Worm (Caenorhabditis elegans) whole organism, L2 larva: ENCODE results near the gene rsp-2.

ENCODE experiments used
- C34F6.9 ChIP-seq: fragments of 150-350 bp; optimal IDR thresholded peaks from 2 replicates; lab custom pipeline; 2014; ENCODE audit warnings: missing biosample characterization, missing genetic modification characterization
- F13H6.1 ChIP-seq: sonication (generic microtip); optimal IDR thresholded peaks from 2 replicates; lab custom pipeline; 2016; ENCODE audit warnings: missing genetic modification characterization, missing compliant biosample characterization
- R02D3.7 ChIP-seq: fragments of 150-350 bp; optimal IDR thresholded peaks from 2 replicates; lab custom pipeline; 2014; ENCODE audit warnings: missing biosample characterization, missing genetic modification characterization
- Y55F3AM.14 ChIP-seq: fragments of 200-800 bp; sonication (Bioruptor generic); optimal IDR thresholded peaks from 2 replicates; lab custom pipeline; 2018; ENCODE audit warnings: mild to moderate bottlenecking, missing genetic modification characterization, missing compliant biosample characterization
- alr-1 ChIP-seq: fragments of 150-350 bp; optimal IDR thresholded peaks from 2 replicates; lab custom pipeline; 2014; ENCODE audit warnings: missing biosample characterization, missing genetic modification characterization
- aly-2 ChIP-seq: fragments of 150-350 bp; optimal IDR thresholded peaks from 2 replicates; lab custom pipeline; 2014; ENCODE audit warnings: missing biosample characterization, missing genetic modification characterization
- ama-1 ChIP-seq: fragments of 150-350 bp; optimal IDR thresholded peaks from 2 replicates; lab custom pipeline; 2018; ENCODE audit warnings: inconsistent platforms
- blmp-1 ChIP-seq: sonication (generic microtip); optimal IDR thresholded peaks from 2 replicates; lab custom pipeline; 2017; ENCODE audit warnings: missing genetic modification characterization, mild to moderate bottlenecking, missing compliant biosample characterization, antibody characterized with exemption, moderate library complexity; ENCODE audit not compliant: insufficient read depth
- ceh-16 ChIP-seq: fragments of 150-350 bp; optimal IDR thresholded peaks from 2 replicates; lab custom pipeline; 2014; ENCODE audit warnings: missing biosample characterization, missing genetic modification characterization
- ceh-82 ChIP-seq: fragments of 150-350 bp; optimal IDR thresholded peaks from 2 replicates; lab custom pipeline; 2014; ENCODE audit warnings: missing biosample characterization, missing genetic modification characterization
- crh-2 ChIP-seq: sonication (generic microtip); optimal IDR thresholded peaks from 2 replicates; lab custom pipeline; 2017; ENCODE audit warnings: missing biosample characterization, missing genetic modification characterization
- dmd-4 ChIP-seq: sonication (generic microtip); optimal IDR thresholded peaks from 2 replicates; lab custom pipeline; 2017; ENCODE audit warnings: missing biosample characterization, missing genetic modification characterization
- egl-27 ChIP-seq: sonication (generic microtip); optimal IDR thresholded peaks from 3 replicates; lab custom pipeline; 2017; ENCODE audit warnings: missing biosample characterization, missing genetic modification reagents, missing genetic modification characterization
- elt-1 ChIP-seq: fragments of 150-350 bp; optimal IDR thresholded peaks from 2 replicates; lab custom pipeline; 2014; ENCODE audit warnings: missing biosample characterization, missing genetic modification characterization
- elt-3 ChIP-seq: sonication (generic microtip); optimal IDR thresholded peaks from 2 replicates; lab custom pipeline; 2017; ENCODE audit warnings: missing biosample characterization, missing genetic modification characterization
- fos-1 ChIP-seq: fragments of 150-350 bp; optimal IDR thresholded peaks from 2 replicates; lab custom pipeline; 2014; ENCODE audit warnings: missing biosample characterization, missing genetic modification characterization
- gmeb-1 ChIP-seq: fragments of 150-350 bp; optimal IDR thresholded peaks from 2 replicates; lab custom pipeline; 2014; ENCODE audit warnings: missing biosample characterization, missing genetic modification characterization
- lin-13 ChIP-seq: fragments of 150-350 bp; optimal IDR thresholded peaks from 2 replicates; lab custom pipeline; 2014; ENCODE audit warnings: missing biosample characterization, missing genetic modification reagents, missing genetic modification characterization
- lin-39 ChIP-seq: fragments of 150-350 bp; optimal IDR thresholded peaks from 2 replicates; lab custom pipeline; 2014; ENCODE audit warnings: missing biosample characterization, missing genetic modification reagents, missing genetic modification characterization
- lsy-2 ChIP-seq, 2 experiments: fragments of 150-350 bp in 1 of 2; sonication (generic microtip) in 1 of 2; optimal IDR thresholded peaks; 2 replicates each; lab custom pipeline; 2014 to 2017; ENCODE audit warnings: missing biosample characterization in 2 of 2, missing genetic modification characterization in 2 of 2
- mab-5 ChIP-seq: fragments of 150-350 bp; optimal IDR thresholded peaks from 2 replicates; lab custom pipeline; 2014; ENCODE audit warnings: missing biosample characterization, missing genetic modification characterization
- mbf-1 ChIP-seq: sonication (generic microtip); optimal IDR thresholded peaks from 2 replicates; lab custom pipeline; 2017; ENCODE audit warnings: missing biosample characterization, missing genetic modification characterization
- mdl-1 ChIP-seq, 2 experiments: fragments of 150-350 bp in 1 of 2; sonication (generic microtip) in 1 of 2; optimal IDR thresholded peaks; 2 replicates each; lab custom pipeline; 2017; ENCODE audit warnings: missing biosample characterization in 2 of 2, missing genetic modification characterization in 2 of 2
- nhr-11 ChIP-seq: fragments of 150-350 bp; optimal IDR thresholded peaks from 2 replicates; lab custom pipeline; 2014; ENCODE audit warnings: missing biosample characterization, missing genetic modification characterization
- nhr-12 ChIP-seq: fragments of 150-350 bp; optimal IDR thresholded peaks from 2 replicates; lab custom pipeline; 2014; ENCODE audit warnings: missing biosample characterization, missing genetic modification characterization
- nhr-129 ChIP-seq: fragments of 150-350 bp; optimal IDR thresholded peaks from 2 replicates; lab custom pipeline; 2014; ENCODE audit warnings: missing biosample characterization, missing genetic modification characterization
- nhr-21 ChIP-seq: fragments of 150-350 bp; optimal IDR thresholded peaks from 2 replicates; lab custom pipeline; 2014; ENCODE audit warnings: missing biosample characterization, missing genetic modification characterization
- nhr-237 ChIP-seq: fragments of 150-350 bp; optimal IDR thresholded peaks from 2 replicates; lab custom pipeline; 2014; ENCODE audit warnings: missing biosample characterization, missing genetic modification characterization
- nhr-25 ChIP-seq: fragments of 150-350 bp; sonication (generic microtip); optimal IDR thresholded peaks from 3 replicates; lab custom pipeline; 2014; ENCODE audit warnings: missing biosample characterization, missing genetic modification characterization
- nhr-6 ChIP-seq: fragments of 150-350 bp; optimal IDR thresholded peaks from 2 replicates; lab custom pipeline; 2014; ENCODE audit warnings: missing biosample characterization, missing genetic modification characterization
- nhr-77 ChIP-seq: fragments of 150-350 bp; optimal IDR thresholded peaks from 2 replicates; lab custom pipeline; 2014; ENCODE audit warnings: missing biosample characterization, missing genetic modification characterization
- sem-4 ChIP-seq: fragments of 150-350 bp; optimal IDR thresholded peaks from 2 replicates; lab custom pipeline; 2014; ENCODE audit warnings: missing biosample characterization, missing genetic modification reagents, missing genetic modification characterization
- sma-3 ChIP-seq: sonication (generic microtip); optimal IDR thresholded peaks from 2 replicates; lab custom pipeline; 2016; ENCODE audit warnings: missing genetic modification reagents, missing genetic modification characterization, missing compliant biosample characterization
- sma-9 ChIP-seq, 2 experiments: fragments of 150-350 bp in 1 of 2; sonication (generic microtip) in 1 of 2; optimal IDR thresholded peaks; 2 replicates each; lab custom pipeline; 2014 to 2016; ENCODE audit warnings: missing genetic modification characterization in 2 of 2, mild to moderate bottlenecking in 1 of 2, missing biosample characterization in 1 of 2, missing compliant biosample characterization in 1 of 2, missing genetic modification reagents in 1 of 2, moderate library complexity in 1 of 2
- unc-39 ChIP-seq: fragments of 150-350 bp; optimal IDR thresholded peaks from 2 replicates; lab custom pipeline; 2014; ENCODE audit warnings: missing biosample characterization, missing genetic modification characterization
- unc-55 ChIP-seq: fragments of 150-350 bp; sonication (generic microtip); optimal IDR thresholded peaks from 3 replicates; lab custom pipeline; 2014; ENCODE audit warnings: missing biosample characterization, missing genetic modification reagents, missing genetic modification characterization
- unc-62 ChIP-seq: fragments of 150-350 bp; optimal IDR thresholded peaks from 2 replicates; lab custom pipeline; 2014; ENCODE audit warnings: missing biosample characterization, missing genetic modification reagents, missing genetic modification characterization
- zag-1 ChIP-seq: fragments of 150-350 bp; optimal IDR thresholded peaks from 2 replicates; lab custom pipeline; 2014; ENCODE audit warnings: missing biosample characterization, missing genetic modification characterization
- ztf-1 ChIP-seq: fragments of 200-800 bp; sonication (Bioruptor generic); conservative IDR thresholded peaks from 2 replicates; pipeline ENCODE4 v1.3.6; 2022; ENCODE audit warnings: missing genetic modification characterization, missing compliant biosample characterization
- ztf-11 ChIP-seq: sonication (generic microtip); optimal IDR thresholded peaks from 2 replicates; lab custom pipeline; 2017; ENCODE audit warnings: missing biosample characterization, missing genetic modification characterization
- ztf-4 ChIP-seq: fragments of 150-350 bp; optimal IDR thresholded peaks from 2 replicates; lab custom pipeline; 2014; ENCODE audit warnings: missing biosample characterization, missing genetic modification characterization

The rsp-2 gene

DNA sequence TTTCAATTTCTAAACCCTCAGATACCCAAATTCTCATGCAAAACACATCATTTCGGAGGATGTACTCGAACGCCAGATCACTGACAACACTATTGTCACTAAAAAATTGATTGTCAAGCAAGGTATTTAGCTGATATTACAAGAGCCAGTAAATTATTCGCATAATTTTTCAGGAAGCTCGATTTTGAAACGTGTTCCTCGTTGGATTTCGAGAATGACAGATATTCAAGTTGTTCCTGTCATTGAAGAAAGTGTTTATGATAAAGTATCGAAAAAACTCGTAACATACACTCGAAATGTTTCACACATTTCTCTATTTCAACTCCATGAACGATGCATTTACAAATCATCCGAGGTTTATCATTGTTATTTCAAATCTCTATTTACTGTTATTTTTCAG, 43.1 kb upstream of the rsp-2 start:
- TF ChIP-seq fos-1 (no peak), lsy-2 (tag; optimal IDR thresholded peaks at IDR 0.05; lab: Kevin White, UChicago) (no peak), crh-2 (no peak), egl-27 (tag; lab: Kevin White, UChicago) (no peak), mbf-1 (tag; lab: Kevin White, UChicago) (no peak), elt-1 (no peak), ceh-82 (tag; lab: Kevin White, UChicago) (no peak), F13H6.1 (tag; lab: Kevin White, UChicago) (no peak), nhr-129 (no peak), alr-1 (no peak)

ce11 chrII:11495307-11495706, 42.6 kb upstream of the rsp-2 start, which contains the start of the genes ooc-3 and B0334.4:
ooc-3 (minus strand) TSS chrII:11495321.
B0334.4 (plus strand) TSS chrII:11495692.
- TF ChIP-seq F13H6.1 (tag; lab: Kevin White, UChicago) (no peak), sem-4 (tag; lab: Kevin White, UChicago) (no peak), unc-55 (no peak), nhr-25 (no peak), ceh-16 (tag; lab: Kevin White, UChicago) (no peak), sma-3 (GFP tag; lab: Kevin White, UChicago) (no peak), mbf-1 (tag; lab: Kevin White, UChicago) (no peak), lsy-2 (tag; optimal IDR thresholded peaks at IDR 0.05; lab: Kevin White, UChicago) (peak; percentile 46 to 95), gmeb-1 (peak; percentile 16), nhr-129 (peak; percentile 42), C34F6.9 (tag; lab: Kevin White, UChicago) (peak; percentile 66), R02D3.7 (tag; lab: Kevin White, UChicago) (no peak), ama-1 (lab: Kevin White, UChicago) (peak; percentile 9), unc-39 (tag; lab: Kevin White, UChicago) (no peak), mab-5 (tag; lab: Kevin White, UChicago) (no peak), elt-3 (no peak), ztf-1 (GFP tag; lab: Robert Waterston, UW) (no peak), ceh-82 (tag; lab: Kevin White, UChicago) (no peak), mdl-1 (tag; optimal IDR thresholded peaks at IDR 0.05; lab: Kevin White, UChicago) (no peak)

DNA sequence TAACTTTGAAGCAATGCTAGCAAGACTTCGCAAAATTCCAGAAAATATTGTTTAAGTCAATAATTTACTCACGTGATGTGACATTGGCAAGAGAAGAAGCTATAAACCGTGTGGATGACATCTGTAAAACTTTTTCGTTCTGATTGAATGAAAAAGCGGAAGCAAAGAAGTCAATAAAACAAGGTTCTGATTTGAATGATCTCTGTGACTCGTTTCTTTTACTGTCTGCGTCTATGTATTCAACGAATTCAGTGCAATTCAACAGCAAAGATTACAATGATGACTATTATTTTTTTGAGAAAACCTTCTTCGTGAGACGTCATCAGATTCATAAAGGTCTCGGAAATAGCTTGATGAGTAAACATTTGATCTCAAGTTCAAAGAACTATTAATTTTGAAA, 40.1 kb upstream of the rsp-2 start, which contains the start of gene hacl-1:
hacl-1 (minus strand) TSS at position 121 of the 400 bp plus-strand sequence.
- no peak for TF ChIP-seq gmeb-1
- TF ChIP-seq lin-13 (GFP tag; lab: Kevin White, UChicago): no peak
- TF ChIP-seq ztf-11 (tag; lab: Kevin White, UChicago): no peak
- TF ChIP-seq unc-62: no peak
- TF ChIP-seq F13H6.1 (tag; lab: Kevin White, UChicago): no peak
- TF ChIP-seq C34F6.9 (tag; lab: Kevin White, UChicago): peak; percentile 19
- TF ChIP-seq nhr-77 (tag; lab: Kevin White, UChicago): no peak
- TF ChIP-seq blmp-1 (tag; lab: Kevin White, UChicago): no peak
- TF ChIP-seq nhr-11: no peak
- TF ChIP-seq sma-9 (GFP tag; optimal IDR thresholded peaks at IDR 0.05; lab: Kevin White, UChicago): peak; percentile 12
- no peak for TF ChIP-seq sma-9 (tag; optimal IDR thresholded peaks at IDR 0.05; lab: Kevin White, UChicago)
- TF ChIP-seq nhr-6 (tag; lab: Kevin White, UChicago): no peak
- peak; percentile 63 for TF ChIP-seq crh-2
- TF ChIP-seq ztf-4: peak; percentile 7
- no peak for TF ChIP-seq elt-1
- no peak for TF ChIP-seq mbf-1 (tag; lab: Kevin White, UChicago)
- peak; percentile 68 for TF ChIP-seq nhr-21 (tag; lab: Kevin White, UChicago)
- no peak for TF ChIP-seq lin-39 (tag; lab: Kevin White, UChicago)
- peak; percentile 71 for TF ChIP-seq nhr-25
- no peak for TF ChIP-seq ztf-1 (GFP tag; lab: Robert Waterston, UW)
- peak; percentile 35 for TF ChIP-seq fos-1
- TF ChIP-seq lsy-2 (tag; optimal IDR thresholded peaks at IDR 0.05; lab: Kevin White, UChicago): peak; percentile 0 to 38
- peak; percentile 63 for TF ChIP-seq sma-3 (GFP tag; lab: Kevin White, UChicago)
- TF ChIP-seq aly-2: no peak
- TF ChIP-seq zag-1 (tag; lab: Kevin White, UChicago): no peak
- TF ChIP-seq unc-39 (tag; lab: Kevin White, UChicago): no peak
- TF ChIP-seq, all 48 proteins: peak for 9

DNA sequence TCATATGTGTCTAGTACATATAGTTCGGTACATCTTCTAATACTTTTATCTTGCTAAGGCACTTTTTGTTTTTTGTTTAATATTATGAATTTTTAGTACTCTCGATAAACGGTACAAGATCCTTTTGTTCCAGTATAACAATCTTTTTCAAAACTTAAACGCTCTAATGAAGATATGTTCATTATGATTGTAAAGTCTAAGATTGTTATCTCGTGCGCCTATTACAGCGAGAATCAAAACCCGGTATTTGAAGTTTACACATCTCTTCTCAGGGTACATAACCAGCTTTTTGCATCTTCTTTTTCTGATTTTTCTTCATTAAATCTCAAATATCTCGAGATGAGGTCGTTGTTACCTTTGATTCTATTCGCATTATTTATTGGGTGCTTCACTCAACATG, 35.2 kb upstream of the rsp-2 start, which contains the start of gene B0334.13:
B0334.13 (plus strand) TSS at position 301 of the 400 bp plus-strand sequence.
- TF ChIP-seq unc-62 (no peak), nhr-21 (tag; lab: Kevin White, UChicago) (no peak), lin-13 (GFP tag; lab: Kevin White, UChicago) (no peak), nhr-12 (no peak), nhr-237 (tag; lab: Kevin White, UChicago) (no peak), fos-1 (no peak), sma-3 (GFP tag; lab: Kevin White, UChicago) (no peak), mbf-1 (tag; lab: Kevin White, UChicago) (no peak), Y55F3AM.14 (no peak), dmd-4 (tag; lab: Kevin White, UChicago) (no peak)
